Fruit fly (Drosophila melanogaster) whole organism, adult: ENCODE results near the gene rost.

Experiments used
- CG12768 ChIP-seq: fragments of 200-800 bp; sonication (Bioruptor generic); optimal IDR thresholded peaks from 2 replicates; lab custom pipeline; 2017; ENCODE audit warnings: missing biosample characterization, missing genetic modification characterization, mild to moderate bottlenecking, moderate library complexity, missing genetic modification reagents
- CG33017 ChIP-seq: fragments of 200-800 bp; sonication (Bioruptor generic); optimal IDR thresholded peaks from 2 replicates; lab custom pipeline; 2018; ENCODE audit warnings: missing biosample characterization, mild to moderate bottlenecking, missing genetic modification characterization, moderate library complexity
- CG7045 ChIP-seq: fragments of 200-800 bp; sonication (Bioruptor generic); optimal IDR thresholded peaks from 2 replicates; lab custom pipeline; 2017; ENCODE audit warnings: missing biosample characterization, mild to moderate bottlenecking, missing genetic modification characterization
- CG7101 ChIP-seq: fragments of 200-800 bp; sonication (Bioruptor generic); optimal IDR thresholded peaks from 2 replicates; lab custom pipeline; 2018; ENCODE audit warnings: missing biosample characterization, mild to moderate bottlenecking, missing genetic modification characterization, moderate library complexity
- Crg-1 ChIP-seq: fragments of 200-800 bp; sonication (Bioruptor generic); optimal IDR thresholded peaks from 2 replicates; lab custom pipeline; 2016; ENCODE audit warnings: missing biosample characterization, missing genetic modification characterization
- Hr96 ChIP-seq: fragments of 200-800 bp; sonication (Bioruptor generic); optimal IDR thresholded peaks from 2 replicates; lab custom pipeline; 2016; ENCODE audit warnings: missing biosample characterization, missing genetic modification characterization
- bab1 ChIP-seq: fragments of 200-800 bp; sonication (Bioruptor generic); optimal IDR thresholded peaks from 3 replicates; lab custom pipeline; 2019; ENCODE audit warnings: missing biosample characterization, mild to moderate bottlenecking, missing genetic modification characterization, moderate library complexity
- cnc ChIP-seq, 2 experiments: fragments of >200 bp; optimal IDR thresholded peaks; 2 replicates each; lab custom pipeline; 2017
- tj ChIP-seq: fragments of 200-800 bp; sonication (Bioruptor generic); optimal IDR thresholded peaks from 3 replicates; lab custom pipeline; 2017; ENCODE audit warnings: missing biosample characterization, mild to moderate bottlenecking, missing genetic modification characterization, moderate library complexity

dm6 chr2L:9026157-9026556 is 36.8 kb upstream of the rost start:
- TF ChIP-seq Crg-1 (no peak), cnc (optimal IDR thresholded peaks at IDR 0.05; lab: Kevin White, UChicago) (no peak), tj (no peak), CG12768 (GFP tag; lab: Kevin White, UChicago) (no peak), CG7101 (tag; lab: Kevin White, UChicago) (no peak), bab1 (GFP tag; lab: Kevin White, UChicago) (no peak), CG33017 (tag; lab: Kevin White, UChicago) (no peak), CG7045 (no peak), Hr96 (GFP tag; lab: Kevin White, UChicago) (no peak)
